Worm (Caenorhabditis elegans): ENCODE data around the gene mdt-8.

- TF ChIP-seq tbx-7 (tag; optimal IDR thresholded peaks at IDR 0.05) (no peak), C38D4.7 (GFP tag; optimal IDR thresholded peaks at IDR 0.05) (no peak), unc-3 (GFP tag; conservative IDR thresholded peaks at IDR 0.05) (no peak), unc-3 (tag; optimal IDR thresholded peaks at IDR 0.05) (no peak)
Observed at ce11 chrII:11572944-11573343, 39.3 kb upstream of the mdt-8 start, which contains the start of gene F54D5.2.

Measured in whole organism, late embryonic.